Worm (Caenorhabditis elegans) whole organism, young adult: ENCODE measurements around the gene C34C12.7.
A peak's percentile ranks its signal among the peaks of the same experiment; 100 is the strongest.

Experiments used
- B0261.1 ChIP-seq: sonication (generic microtip); optimal IDR thresholded peaks from 2 replicates; lab custom pipeline; 2016; ENCODE audit warnings: mild to moderate bottlenecking, missing genetic modification characterization, moderate library complexity, missing compliant biosample characterization
- C06A6.2 ChIP-seq: fragments of 200-800 bp; sonication (Bioruptor generic); conservative IDR thresholded peaks from 2 replicates; pipeline ENCODE4 v1.3.6; 2022; ENCODE audit warnings: missing genetic modification characterization, missing compliant biosample characterization
- C17E4.6 ChIP-seq: fragments of 200-800 bp; sonication (Bioruptor generic); IDR thresholded peaks from 2 replicates; pipeline ENCODE4 v1.3.6; 2022; ENCODE audit warnings: missing genetic modification reagents, missing genetic modification characterization, missing compliant biosample characterization
- F52B5.7 ChIP-seq: sonication (generic microtip); optimal IDR thresholded peaks from 2 replicates; lab custom pipeline; 2016; ENCODE audit warnings: mild to moderate bottlenecking, missing genetic modification characterization, missing compliant biosample characterization
- F57C9.4 ChIP-seq: sonication (generic microtip); optimal IDR thresholded peaks from 2 replicates; lab custom pipeline; 2017; ENCODE audit warnings: mild to moderate bottlenecking, missing genetic modification characterization, missing compliant biosample characterization
- Y67H2A.10 ChIP-seq: fragments of 200-800 bp; sonication (Bioruptor generic); conservative IDR thresholded peaks from 2 replicates; pipeline ENCODE4 v1.3.6; 2022; ENCODE audit warnings: missing genetic modification reagents, missing genetic modification characterization, missing compliant biosample characterization
- aptf-3 ChIP-seq: fragments of 200-800 bp; sonication (Bioruptor generic); IDR thresholded peaks from 2 replicates; pipeline ENCODE4 v1.3.6; 2022; ENCODE audit warnings: missing genetic modification characterization, missing compliant biosample characterization
- athp-1 ChIP-seq: sonication (generic microtip); optimal IDR thresholded peaks from 2 replicates; lab custom pipeline; 2017; ENCODE audit warnings: mild to moderate bottlenecking, missing genetic modification characterization, missing compliant biosample characterization
- attf-6 ChIP-seq: fragments of 200-800 bp; sonication (Bioruptor generic); IDR thresholded peaks from 2 replicates; pipeline ENCODE4 v1.3.6; 2022; ENCODE audit warnings: missing genetic modification reagents, missing genetic modification characterization, missing compliant biosample characterization
- ccch-3 ChIP-seq: fragments of 200-800 bp; sonication (Bioruptor generic); optimal IDR thresholded peaks from 2 replicates; lab custom pipeline; 2018; ENCODE audit warnings: mild to moderate bottlenecking, missing genetic modification characterization, missing compliant biosample characterization
- cebp-2 ChIP-seq: fragments of 200-800 bp; sonication (Bioruptor generic); IDR thresholded peaks from 2 replicates; pipeline ENCODE4 v1.3.6; 2022; ENCODE audit warnings: missing genetic modification characterization, missing compliant biosample characterization
- ceh-27 ChIP-seq: fragments of 200-800 bp; sonication (Bioruptor generic); optimal IDR thresholded peaks from 2 replicates; lab custom pipeline; 2018; ENCODE audit warnings: mild to moderate bottlenecking, missing genetic modification characterization, moderate library complexity, missing compliant biosample characterization
- ceh-91 ChIP-seq: fragments of 200-800 bp; sonication (Bioruptor generic); IDR thresholded peaks from 2 replicates; pipeline ENCODE4 v1.3.6; 2022; ENCODE audit warnings: missing genetic modification reagents, missing genetic modification characterization, missing compliant biosample characterization
- chd-7 ChIP-seq: sonication (generic microtip); optimal IDR thresholded peaks from 2 replicates; lab custom pipeline; 2016; ENCODE audit warnings: mild to moderate bottlenecking, missing genetic modification characterization, moderate library complexity, missing compliant biosample characterization
- dpff-1 ChIP-seq: sonication (generic microtip); optimal IDR thresholded peaks from 2 replicates; lab custom pipeline; 2017; ENCODE audit warnings: mild to moderate bottlenecking, missing genetic modification characterization, missing compliant biosample characterization
- dpl-1 ChIP-seq: fragments of 150-350 bp; optimal IDR thresholded peaks from 2 replicates; lab custom pipeline; 2014; ENCODE audit warnings: missing biosample characterization, missing genetic modification reagents, missing genetic modification characterization
- egl-44 ChIP-seq: fragments of 200-800 bp; sonication (Bioruptor generic); IDR thresholded peaks from 2 replicates; pipeline ENCODE4 v1.3.6; 2022; ENCODE audit warnings: missing genetic modification reagents, missing genetic modification characterization, missing compliant biosample characterization
- ekl-4 ChIP-seq: fragments of 200-800 bp; sonication (Bioruptor generic); IDR thresholded peaks from 2 replicates; pipeline ENCODE4 v1.3.6; 2022; ENCODE audit warnings: missing genetic modification reagents, missing genetic modification characterization, missing compliant biosample characterization
- hmg-20 ChIP-seq: fragments of 200-800 bp; sonication (Bioruptor generic); IDR thresholded peaks from 2 replicates; pipeline ENCODE4 v1.3.6; 2022; ENCODE audit warnings: missing genetic modification reagents, missing genetic modification characterization, missing compliant biosample characterization
- hrde-1 ChIP-seq: sonication (generic microtip); optimal IDR thresholded peaks from 2 replicates; lab custom pipeline; 2016; ENCODE audit warnings: missing genetic modification characterization, mild to moderate bottlenecking, missing compliant biosample characterization, moderate library complexity, missing genotype, missing genetic modification reagents, borderline replicate concordance
- lsl-1 ChIP-seq: fragments of 200-800 bp; sonication (Bioruptor generic); optimal IDR thresholded peaks from 2 replicates; lab custom pipeline; 2018; ENCODE audit warnings: mild to moderate bottlenecking, missing genetic modification characterization, moderate library complexity, missing compliant biosample characterization
- madf-3 ChIP-seq: fragments of 200-800 bp; sonication (Bioruptor generic); IDR thresholded peaks from 2 replicates; pipeline ENCODE4 v1.3.6; 2022; ENCODE audit warnings: missing genetic modification reagents, missing genetic modification characterization, missing compliant biosample characterization
- madf-6 ChIP-seq: fragments of 200-800 bp; sonication (Bioruptor generic); IDR thresholded peaks from 2 replicates; pipeline ENCODE4 v1.3.6; 2022; ENCODE audit warnings: missing genetic modification reagents, missing genetic modification characterization, missing compliant biosample characterization
- madf-8 ChIP-seq: fragments of 200-800 bp; sonication (Bioruptor generic); conservative IDR thresholded peaks from 2 replicates; pipeline ENCODE4 v1.3.6; 2022; ENCODE audit warnings: missing genetic modification reagents, missing genetic modification characterization, missing compliant biosample characterization
- mcd-1 ChIP-seq: fragments of 200-800 bp; sonication (Bioruptor generic); IDR thresholded peaks from 2 replicates; pipeline ENCODE4 v1.3.6; 2022; ENCODE audit warnings: missing genetic modification reagents, missing genetic modification characterization, missing compliant biosample characterization
- mes-4 ChIP-seq: sonication (generic microtip); optimal IDR thresholded peaks from 2 replicates; lab custom pipeline; 2016; ENCODE audit warnings: missing genotype, missing genetic modification characterization, missing compliant biosample characterization
- pha-4 ChIP-seq: fragments of 150-350 bp; sonication (generic microtip); optimal IDR thresholded peaks from 2 replicates; lab custom pipeline; 2014; ENCODE audit warnings: missing biosample characterization, missing genetic modification reagents, missing genetic modification characterization
- rec-8 ChIP-seq, 2 experiments: sonication (generic microtip); optimal IDR thresholded peaks; 2 replicates each; lab custom pipeline; 2016; ENCODE audit warnings: mild to moderate bottlenecking in 2 of 2, missing genetic modification characterization in 2 of 2, missing genetic modification reagents in 2 of 2, missing genotype in 2 of 2, missing biosample characterization in 1 of 2, missing compliant biosample characterization in 1 of 2, moderate library complexity in 1 of 2
- sdz-38 ChIP-seq: sonication (generic microtip); optimal IDR thresholded peaks from 2 replicates; lab custom pipeline; 2016; ENCODE audit warnings: missing genotype, missing genetic modification characterization, missing compliant biosample characterization
- snpc-1.3 ChIP-seq: sonication (generic microtip); optimal IDR thresholded peaks from 2 replicates; lab custom pipeline; 2017; ENCODE audit warnings: missing genetic modification characterization, mild to moderate bottlenecking, missing compliant biosample characterization, antibody characterized with exemption, moderate library complexity, missing genotype, missing genetic modification reagents; ENCODE audit not compliant: insufficient read depth
- snpc-4 ChIP-seq, 5 experiments: fragments of 150-350 bp in 1 of 5; sonication (generic microtip) in 4 of 5; optimal IDR thresholded peaks; 2 replicates each; lab custom pipeline; 2014 to 2018; ENCODE audit warnings: missing genetic modification characterization in 5 of 5, missing biosample characterization in 3 of 5, antibody characterized with exemption in 2 of 5, mild to moderate bottlenecking in 2 of 5, missing compliant biosample characterization in 2 of 5, missing genotype in 2 of 5, moderate library complexity in 2 of 5, missing genetic modification reagents in 1 of 5
- sptf-2 ChIP-seq: fragments of 200-800 bp; sonication (Bioruptor generic); optimal IDR thresholded peaks from 2 replicates; lab custom pipeline; 2018; ENCODE audit warnings: mild to moderate bottlenecking, missing genetic modification characterization, missing compliant biosample characterization
- tlf-1 ChIP-seq: fragments of 200-800 bp; sonication (Bioruptor generic); optimal IDR thresholded peaks from 2 replicates; lab custom pipeline; 2018; ENCODE audit warnings: mild to moderate bottlenecking, missing genetic modification characterization, missing compliant biosample characterization
- unc-130 ChIP-seq: sonication (generic microtip); optimal IDR thresholded peaks from 2 replicates; lab custom pipeline; 2016; ENCODE audit warnings: missing genetic modification reagents, missing genetic modification characterization, missing compliant biosample characterization
- zim-3 ChIP-seq: sonication (generic microtip); optimal IDR thresholded peaks from 2 replicates; lab custom pipeline; 2017; ENCODE audit warnings: mild to moderate bottlenecking, missing genetic modification characterization, moderate library complexity, missing compliant biosample characterization
- ztf-25 ChIP-seq: fragments of 200-800 bp; sonication (Bioruptor generic); IDR thresholded peaks from 2 replicates; pipeline ENCODE4 v1.3.6; 2022; ENCODE audit warnings: missing genetic modification reagents, missing genetic modification characterization, missing compliant biosample characterization
- ztf-26 ChIP-seq: sonication (generic microtip); optimal IDR thresholded peaks from 2 replicates; lab custom pipeline; 2017; ENCODE audit warnings: missing genetic modification characterization, missing compliant biosample characterization

C34C12.7 gene

DNA sequence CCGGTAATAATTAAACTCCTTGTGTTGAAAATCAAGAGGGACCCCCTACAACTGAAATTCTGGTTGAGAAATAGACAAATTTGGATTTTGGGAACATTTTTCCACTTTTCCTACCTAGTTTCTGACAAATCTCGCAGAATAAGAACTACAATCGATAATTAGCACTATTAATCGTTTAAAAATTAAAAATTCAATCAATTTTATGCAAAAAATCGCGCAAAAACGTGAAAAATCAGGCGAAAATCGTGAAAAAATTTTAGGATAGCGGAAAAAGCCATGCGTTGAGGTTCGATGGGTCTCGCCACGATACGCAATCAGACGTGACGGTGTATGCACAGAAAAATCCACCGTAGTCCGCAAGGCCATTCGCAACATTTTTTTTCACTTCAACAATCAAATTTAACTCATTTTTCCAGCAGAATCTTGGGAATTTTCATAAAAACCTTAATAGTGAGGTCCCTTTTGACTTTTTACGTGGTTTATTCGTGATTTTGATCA is 17.0 kb upstream of the C34C12.7 start, which contains the start of gene lias-1 (continued):
- TF ChIP-seq tlf-1 (GFP tag; lab: Kevin White, UChicago) (peak; percentile 33), snpc-4 (GFP tag; optimal IDR thresholded peaks at IDR 0.05; lab: Kevin White, UChicago) (no peak), snpc-4 (tag; optimal IDR thresholded peaks at IDR 0.05; lab: Kevin White, UChicago) (peak in 3 of 4 experiments; percentile 28 to 45 (median 31)), unc-130 (GFP tag; lab: Kevin White, UChicago) (no peak), mcd-1 (peak; percentile 78), dpl-1 (GFP tag; lab: Kevin White, UChicago) (peak; percentile 58), ccch-3 (GFP tag; lab: Kevin White, UChicago) (no peak), aptf-3 (GFP tag; lab: Robert Waterston, UW) (no peak), madf-8 (GFP tag; lab: Robert Waterston, UW) (peak; percentile 39), ekl-4 (0 out of 2 replicates have a peak, but pooled peaks have one; percentile 34), C17E4.6 (GFP tag; lab: Robert Waterston, UW) (no peak), madf-3 (GFP tag; lab: Robert Waterston, UW) (0 out of 2 replicates have a peak, but pooled peaks have one; percentile 57), ztf-26 (tag; lab: Kevin White, UChicago) (no peak), F57C9.4 (tag; lab: Kevin White, UChicago) (no peak), ceh-27 (peak; percentile 56), F52B5.7 (tag; lab: Kevin White, UChicago) (no peak), zim-3 (no peak), lsl-1 (GFP tag; lab: Kevin White, UChicago) (peak; percentile 88), dpff-1 (no peak), ztf-25 (no peak), rec-8 (tag; optimal IDR thresholded peaks at IDR 0.05; lab: Kevin White, UChicago) (no peak), chd-7 (tag; lab: Kevin White, UChicago) (no peak), sdz-38 (no peak), athp-1 (no peak), madf-6 (peak; percentile 75), hmg-20 (GFP tag; lab: Robert Waterston, UW) (no peak), mes-4 (tag; lab: Kevin White, UChicago) (no peak), pha-4 (tag; lab: Kevin White, UChicago) (peak; percentile 31), B0261.1 (tag; lab: Kevin White, UChicago) (no peak), C06A6.2 (GFP tag; lab: Robert Waterston, UW) (no peak), snpc-1.3 (tag; lab: Kevin White, UChicago) (peak; percentile 76), cebp-2 (no peak), attf-6 (GFP tag; lab: Robert Waterston, UW) (no peak), sptf-2 (GFP tag; lab: Kevin White, UChicago) (no peak), Y67H2A.10 (no peak), ceh-91 (GFP tag; lab: Robert Waterston, UW) (peak; percentile 52)

DNA sequence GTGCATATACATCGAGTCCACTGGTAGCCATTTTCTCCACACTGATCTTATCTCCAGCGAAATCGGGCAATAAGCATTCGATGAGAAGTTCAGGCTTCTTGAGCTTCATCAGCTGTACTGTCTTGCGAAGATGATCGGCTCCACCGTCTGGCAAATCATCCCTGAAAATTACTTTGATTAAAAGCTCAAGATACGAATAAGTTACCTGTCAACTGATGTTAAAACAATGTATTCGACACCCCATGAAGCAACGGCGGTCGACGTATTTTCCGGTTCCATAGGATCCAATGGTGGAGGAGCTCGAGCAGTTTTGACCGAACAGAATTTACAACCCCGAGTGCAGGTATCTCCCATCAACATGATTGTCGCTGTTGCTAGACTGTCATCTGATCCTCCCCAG is 16.1 kb upstream of the C34C12.7 start:
- peak; percentile 32; the same call in 1 of the 2 replicates for TF ChIP-seq egl-44 (GFP tag; lab: Robert Waterston, UW)
- TF ChIP-seq hrde-1 (tag; lab: Kevin White, UChicago): no peak
- TF ChIP-seq, all 124 proteins: peak for 1
